Worm (Caenorhabditis elegans) whole organism, mixed stage, embryonic: ENCODE data around the gene kel-8.

ENCODE experiments used
- blmp-1 ChIP-seq: fragments of 150-350 bp; optimal IDR thresholded peaks from 2 replicates; lab custom pipeline; 2014; ENCODE audit warnings: missing biosample characterization, missing genetic modification characterization
- drap-1 ChIP-seq: fragments of 200-800 bp; sonication (Bioruptor generic); optimal IDR thresholded peaks from 3 replicates; lab custom pipeline; 2018; ENCODE audit warnings: mild to moderate bottlenecking, missing genetic modification characterization, missing compliant biosample characterization
- lin-32 ChIP-seq: fragments of 200-800 bp; sonication (Bioruptor generic); optimal IDR thresholded peaks from 2 replicates; lab custom pipeline; 2018; ENCODE audit warnings: mild to moderate bottlenecking, missing genetic modification characterization, missing compliant biosample characterization
- nhr-28 ChIP-seq: fragments of 150-350 bp; optimal IDR thresholded peaks from 2 replicates; lab custom pipeline; 2014; ENCODE audit warnings: missing biosample characterization, missing genetic modification characterization
- sptf-1 ChIP-seq: sonication (generic microtip); optimal IDR thresholded peaks from 2 replicates; lab custom pipeline; 2017; ENCODE audit warnings: mild to moderate bottlenecking, missing genetic modification characterization, moderate library complexity, missing compliant biosample characterization
- unc-62 ChIP-seq: fragments of 150-350 bp; optimal IDR thresholded peaks from 2 replicates; lab custom pipeline; 2014; ENCODE audit warnings: missing biosample characterization, missing genetic modification reagents, missing genetic modification characterization

- TF ChIP-seq lin-32 (GFP tag; lab: Kevin White, UChicago) (no peak), nhr-28 (tag; lab: Kevin White, UChicago) (no peak), drap-1 (GFP tag; lab: Kevin White, UChicago) (no peak), unc-62 (GFP tag; lab: Kevin White, UChicago) (no peak), blmp-1 (tag; lab: Kevin White, UChicago) (no peak), sptf-1 (tag; lab: Kevin White, UChicago) (no peak)
These were observed 63.1 kb downstream of the kel-8 start, which contains the start of gene srg-57 for ce11 chrV:2734360-2734759.
